Worm (Caenorhabditis elegans) whole organism, mixed stage, embryonic: ENCODE results near the gene tbb-6.

Source experiments
- M03D4.4 ChIP-seq: sonication (generic microtip); optimal IDR thresholded peaks from 2 replicates; lab custom pipeline; 2017; ENCODE audit warnings: mild to moderate bottlenecking, missing genetic modification characterization, missing compliant biosample characterization
- bed-3 ChIP-seq: fragments of 200-800 bp; sonication (Bioruptor generic); optimal IDR thresholded peaks from 3 replicates; lab custom pipeline; 2018; ENCODE audit warnings: mild to moderate bottlenecking, missing genetic modification characterization, moderate library complexity, missing compliant biosample characterization
- blmp-1 ChIP-seq: fragments of 150-350 bp; optimal IDR thresholded peaks from 2 replicates; lab custom pipeline; 2014; ENCODE audit warnings: missing biosample characterization, missing genetic modification characterization
- ceh-39 ChIP-seq: fragments of 150-350 bp; optimal IDR thresholded peaks from 2 replicates; lab custom pipeline; 2014; ENCODE audit warnings: missing biosample characterization, missing genetic modification characterization
- ceh-43 ChIP-seq: fragments of 200-800 bp; sonication (Bioruptor generic); optimal IDR thresholded peaks from 2 replicates; lab custom pipeline; 2018; ENCODE audit warnings: mild to moderate bottlenecking, missing genetic modification characterization, moderate library complexity, missing compliant biosample characterization
- ceh-83 ChIP-seq: fragments of 200-800 bp; sonication (Bioruptor generic); optimal IDR thresholded peaks from 2 replicates; lab custom pipeline; 2018; ENCODE audit warnings: mild to moderate bottlenecking, missing genetic modification characterization, missing compliant biosample characterization
- ces-1 ChIP-seq: fragments of 150-350 bp; optimal IDR thresholded peaks from 2 replicates; lab custom pipeline; 2014; ENCODE audit warnings: missing biosample characterization, missing genetic modification reagents, missing genetic modification characterization
- cnd-1 ChIP-seq: fragments of 200-800 bp; sonication (Bioruptor generic); optimal IDR thresholded peaks from 2 replicates; lab custom pipeline; 2018; ENCODE audit warnings: mild to moderate bottlenecking, missing genetic modification characterization, missing compliant biosample characterization
- drap-1 ChIP-seq: fragments of 200-800 bp; sonication (Bioruptor generic); optimal IDR thresholded peaks from 3 replicates; lab custom pipeline; 2018; ENCODE audit warnings: mild to moderate bottlenecking, missing genetic modification characterization, missing compliant biosample characterization
- elt-1 ChIP-seq: sonication (generic microtip); optimal IDR thresholded peaks from 2 replicates; lab custom pipeline; 2017; ENCODE audit warnings: missing genetic modification characterization, mild to moderate bottlenecking, missing compliant biosample characterization, antibody characterized with exemption, moderate library complexity, borderline replicate concordance; ENCODE audit not compliant: insufficient read depth
- elt-3 ChIP-seq: fragments of 150-350 bp; optimal IDR thresholded peaks from 2 replicates; lab custom pipeline; 2014; ENCODE audit warnings: missing biosample characterization, missing genetic modification characterization
- flh-1 ChIP-seq: fragments of 200-800 bp; sonication (Bioruptor generic); optimal IDR thresholded peaks from 2 replicates; lab custom pipeline; 2018; ENCODE audit warnings: mild to moderate bottlenecking, missing genetic modification characterization, moderate library complexity, missing compliant biosample characterization
- ham-2 ChIP-seq: fragments of 200-800 bp; sonication (Bioruptor generic); optimal IDR thresholded peaks from 2 replicates; lab custom pipeline; 2018; ENCODE audit warnings: mild to moderate bottlenecking, missing genetic modification characterization, missing compliant biosample characterization
- hlh-1 ChIP-seq: fragments of 150-350 bp; optimal IDR thresholded peaks from 2 replicates; lab custom pipeline; 2014; ENCODE audit warnings: missing biosample characterization, missing genetic modification reagents, missing genetic modification characterization
- lin-13 ChIP-seq: fragments of 150-350 bp; optimal IDR thresholded peaks from 2 replicates; lab custom pipeline; 2014; ENCODE audit warnings: missing biosample characterization, missing genetic modification characterization
- lin-32 ChIP-seq: fragments of 200-800 bp; sonication (Bioruptor generic); optimal IDR thresholded peaks from 2 replicates; lab custom pipeline; 2018; ENCODE audit warnings: mild to moderate bottlenecking, missing genetic modification characterization, missing compliant biosample characterization
- lsy-2 ChIP-seq: fragments of 150-350 bp; optimal IDR thresholded peaks from 2 replicates; lab custom pipeline; 2014; ENCODE audit warnings: missing biosample characterization, missing genetic modification characterization
- mab-5 ChIP-seq: fragments of 150-350 bp; optimal IDR thresholded peaks from 2 replicates; lab custom pipeline; 2014; ENCODE audit warnings: missing biosample characterization, missing genetic modification characterization
- mep-1 ChIP-seq: fragments of 150-350 bp; optimal IDR thresholded peaks from 2 replicates; lab custom pipeline; 2017; ENCODE audit warnings: missing biosample characterization, missing genetic modification reagents, missing genetic modification characterization, inconsistent platforms
- mls-2 ChIP-seq: sonication (generic microtip); optimal IDR thresholded peaks from 2 replicates; lab custom pipeline; 2016; ENCODE audit warnings: mild to moderate bottlenecking, missing genetic modification characterization, moderate library complexity, missing compliant biosample characterization
- nhr-12 ChIP-seq: fragments of 150-350 bp; optimal IDR thresholded peaks from 2 replicates; lab custom pipeline; 2014; ENCODE audit warnings: missing biosample characterization, missing genetic modification characterization
- nhr-2 ChIP-seq: fragments of 150-350 bp; optimal IDR thresholded peaks from 2 replicates; lab custom pipeline; 2014; ENCODE audit warnings: missing biosample characterization, missing genetic modification characterization
- nhr-237 ChIP-seq: fragments of 150-350 bp; optimal IDR thresholded peaks from 2 replicates; lab custom pipeline; 2014; ENCODE audit warnings: missing biosample characterization, missing genetic modification characterization
- nhr-28 ChIP-seq: fragments of 150-350 bp; optimal IDR thresholded peaks from 2 replicates; lab custom pipeline; 2014; ENCODE audit warnings: missing biosample characterization, missing genetic modification characterization
- nhr-76 ChIP-seq: sonication (generic microtip); optimal IDR thresholded peaks from 2 replicates; lab custom pipeline; 2017; ENCODE audit warnings: missing biosample characterization, missing genetic modification characterization
- pha-4 ChIP-seq: fragments of 150-350 bp; optimal IDR thresholded peaks from 2 replicates; lab custom pipeline; 2018; ENCODE audit warnings: missing biosample characterization, missing genetic modification reagents, missing genetic modification characterization
- sem-2 ChIP-seq: fragments of 200-800 bp; sonication (Bioruptor generic); optimal IDR thresholded peaks from 2 replicates; lab custom pipeline; 2018; ENCODE audit warnings: mild to moderate bottlenecking, missing genetic modification characterization, missing compliant biosample characterization
- snpc-4 ChIP-seq: fragments of 150-350 bp; optimal IDR thresholded peaks from 2 replicates; lab custom pipeline; 2014; ENCODE audit warnings: missing biosample characterization, missing genetic modification characterization
- sptf-1 ChIP-seq: sonication (generic microtip); optimal IDR thresholded peaks from 2 replicates; lab custom pipeline; 2017; ENCODE audit warnings: mild to moderate bottlenecking, missing genetic modification characterization, moderate library complexity, missing compliant biosample characterization
- tbx-8 ChIP-seq: fragments of 200-800 bp; sonication (Bioruptor generic); optimal IDR thresholded peaks from 2 replicates; lab custom pipeline; 2018; ENCODE audit warnings: mild to moderate bottlenecking, missing genetic modification characterization, moderate library complexity, missing compliant biosample characterization
- unc-120 ChIP-seq: sonication (generic microtip); optimal IDR thresholded peaks from 2 replicates; lab custom pipeline; 2017; ENCODE audit warnings: missing genetic modification characterization, missing compliant biosample characterization; ENCODE audit not compliant: poor library complexity, severe bottlenecking
- unc-39 ChIP-seq: fragments of 150-350 bp; optimal IDR thresholded peaks from 2 replicates; lab custom pipeline; 2014; ENCODE audit warnings: missing biosample characterization, missing genetic modification characterization
- unc-62 ChIP-seq: fragments of 150-350 bp; optimal IDR thresholded peaks from 2 replicates; lab custom pipeline; 2014; ENCODE audit warnings: missing biosample characterization, missing genetic modification reagents, missing genetic modification characterization
- zip-8 ChIP-seq: fragments of 150-350 bp; optimal IDR thresholded peaks from 2 replicates; lab custom pipeline; 2014; ENCODE audit warnings: missing biosample characterization, missing genetic modification characterization
- ztf-11 ChIP-seq: fragments of 150-350 bp; optimal IDR thresholded peaks from 2 replicates; lab custom pipeline; 2014; ENCODE audit warnings: missing biosample characterization, missing genetic modification characterization

The tbb-6 gene

ce11 chrV:12300780-12301460 is 39.6 kb downstream of the tbb-6 start:
- no peak for TF ChIP-seq snpc-4
- no peak for TF ChIP-seq sptf-1 (tag; lab: Kevin White, UChicago)
- no peak for TF ChIP-seq ztf-11 (tag; lab: Kevin White, UChicago)
- no peak for TF ChIP-seq pha-4
- TF ChIP-seq nhr-76: no peak
- TF ChIP-seq drap-1 (GFP tag; lab: Kevin White, UChicago): no peak
- no peak for TF ChIP-seq mls-2
- no peak for TF ChIP-seq mep-1 (tag; lab: Kevin White, UChicago)
- TF ChIP-seq sem-2: no peak
- TF ChIP-seq bed-3: no peak
- no peak for TF ChIP-seq ceh-39 (tag; lab: Kevin White, UChicago)
- no peak for TF ChIP-seq ceh-83 (GFP tag; lab: Kevin White, UChicago)
- TF ChIP-seq nhr-12 (tag; lab: Kevin White, UChicago): no peak
- TF ChIP-seq tbx-8 (GFP tag; lab: Kevin White, UChicago): no peak
- no peak for TF ChIP-seq flh-1 (GFP tag; lab: Kevin White, UChicago)
- TF ChIP-seq elt-1: no peak
- no peak for TF ChIP-seq cnd-1 (tag; lab: Kevin White, UChicago)
- no peak for TF ChIP-seq lin-32

ce11 chrV:12301985-12302591 is 40.8 kb downstream of the tbb-6 start, which contains the start of the genes frm-7 and F55C5.17:
TSS of gene frm-7 (plus strand) at chrV:12302484.
TSS of gene F55C5.17 (plus strand) at chrV:12302541.
- no peak for TF ChIP-seq nhr-76
- TF ChIP-seq mls-2: no peak
- no peak for TF ChIP-seq bed-3
- no peak for TF ChIP-seq flh-1 (GFP tag; lab: Kevin White, UChicago)
- no peak for TF ChIP-seq ztf-11 (tag; lab: Kevin White, UChicago)
- TF ChIP-seq mep-1 (tag; lab: Kevin White, UChicago): no peak
- no peak for TF ChIP-seq lin-13 (tag; lab: Kevin White, UChicago)
- no peak for TF ChIP-seq cnd-1 (tag; lab: Kevin White, UChicago)
- no peak for TF ChIP-seq unc-39 (tag; lab: Kevin White, UChicago)
- no peak for TF ChIP-seq drap-1 (GFP tag; lab: Kevin White, UChicago)
- TF ChIP-seq zip-8 (tag; lab: Kevin White, UChicago): no peak
- TF ChIP-seq nhr-28 (tag; lab: Kevin White, UChicago): no peak
- no peak for TF ChIP-seq hlh-1 (tag; lab: Kevin White, UChicago)
- TF ChIP-seq blmp-1 (tag; lab: Kevin White, UChicago): no peak
- no peak for TF ChIP-seq unc-120 (tag; lab: Kevin White, UChicago)
- TF ChIP-seq pha-4: no peak
- no peak for TF ChIP-seq sem-2
- no peak for TF ChIP-seq nhr-237 (tag; lab: Kevin White, UChicago)

- TF ChIP-seq ceh-39 (tag; lab: Kevin White, UChicago) (peak; percentile 84), ztf-11 (tag; lab: Kevin White, UChicago) (peak; percentile 95), lsy-2 (tag; lab: Kevin White, UChicago) (peak; percentile 79), hlh-1 (tag; lab: Kevin White, UChicago) (peak; percentile 83), elt-1 (peak; percentile 82), lin-13 (tag; lab: Kevin White, UChicago) (peak; percentile 92), zip-8 (tag; lab: Kevin White, UChicago) (peak; percentile 7), nhr-76 (peak; percentile 83), elt-3 (tag; lab: Kevin White, UChicago) (peak; percentile 82), ceh-83 (GFP tag; lab: Kevin White, UChicago) (peak; percentile 100), M03D4.4 (tag; lab: Kevin White, UChicago) (peak; percentile 99), nhr-12 (tag; lab: Kevin White, UChicago) (peak; percentile 80), unc-39 (tag; lab: Kevin White, UChicago) (peak; percentile 92), sptf-1 (tag; lab: Kevin White, UChicago) (peak; percentile 100), blmp-1 (tag; lab: Kevin White, UChicago) (peak; percentile 68), nhr-237 (tag; lab: Kevin White, UChicago) (peak; percentile 60), nhr-2 (tag; lab: Kevin White, UChicago) (peak; percentile 14), lin-32 (peak; percentile 100), mab-5 (tag; lab: Kevin White, UChicago) (peak; percentile 75), mls-2 (peak; percentile 100), nhr-28 (tag; lab: Kevin White, UChicago) (peak; percentile 97), unc-120 (tag; lab: Kevin White, UChicago) (peak; percentile 100), drap-1 (GFP tag; lab: Kevin White, UChicago) (peak; percentile 100), tbx-8 (GFP tag; lab: Kevin White, UChicago) (peak; percentile 100), pha-4 (peak; percentile 85), snpc-4 (no peak), ham-2 (GFP tag; lab: Kevin White, UChicago) (peak; percentile 99), unc-62 (GFP tag; lab: Kevin White, UChicago) (peak; percentile 96), flh-1 (GFP tag; lab: Kevin White, UChicago) (peak; percentile 99), ceh-43 (peak; percentile 99), bed-3 (peak; percentile 99), ces-1 (peak; percentile 68), mep-1 (tag; lab: Kevin White, UChicago) (peak; percentile 79), sem-2 (peak; percentile 99), cnd-1 (tag; lab: Kevin White, UChicago) (peak; percentile 99)
Measured at ce11 chrV:12303453-12304077, 42.2 kb downstream of the tbb-6 start.
